Comparison of ENCODE assay signal across 1 fruit fly cellular context in genomic region chr3R:9342248-9342882, dm6.
TF ChIP-seq lines count a peak whose summit lies in the region.

No protein-coding gene starts in this region.

TF ChIP-seq in whole organism, embryonic, 481 proteins besides CTCF, POLR2A, EP300 and RAD21 (continued from another document and continues in another):
- peak; percentile 50 for TF ChIP-seq CG6765 (GFP tag; optimal IDR thresholded peaks at IDR 0.05; lab: Kevin White, UChicago)
- TF ChIP-seq CG6272 (GFP tag; IDR thresholded peaks at IDR 0.05; lab: Robert Waterston, UW): no peak
- TF ChIP-seq fru (optimal IDR thresholded peaks at IDR 0.05; lab: Kevin White, UChicago): no peak
- TF ChIP-seq jumu (GFP tag; optimal IDR thresholded peaks at IDR 0.05; lab: Kevin White, UChicago): no peak
- TF ChIP-seq knrl (GFP tag; IDR thresholded peaks at IDR 0.05; lab: Robert Waterston, UW; ENCODE audit: partially characterized antibody): no peak
- no peak for TF ChIP-seq CG15073 (GFP tag; optimal IDR thresholded peaks at IDR 0.05; lab: Kevin White, UChicago)
- no peak for TF ChIP-seq chif (GFP tag; optimal IDR thresholded peaks at IDR 0.05; lab: Kevin White, UChicago)
- no peak for TF ChIP-seq Taf1 (GFP tag; IDR thresholded peaks at IDR 0.05; lab: Robert Waterston, UW)
- peak; percentile 80 for TF ChIP-seq Fer1 (GFP tag; optimal IDR thresholded peaks at IDR 0.05; lab: Kevin White, UChicago)
- no peak for TF ChIP-seq Abd-B (GFP tag; optimal IDR thresholded peaks at IDR 0.05; lab: Kevin White, UChicago)
- TF ChIP-seq CG18599 (GFP tag; optimal IDR thresholded peaks at IDR 0.05; lab: Kevin White, UChicago): peak; percentile 84
- TF ChIP-seq CG4424 (GFP tag; optimal IDR thresholded peaks at IDR 0.05; lab: Kevin White, UChicago): peak; percentile 24
- no peak for TF ChIP-seq H2.0 (GFP tag; IDR thresholded peaks at IDR 0.05; lab: Robert Waterston, UW)
- TF ChIP-seq CG10959 (GFP tag; IDR thresholded peaks at IDR 0.05; lab: Robert Waterston, UW): no peak
- TF ChIP-seq Rx (GFP tag; IDR thresholded peaks at IDR 0.05; lab: Robert Waterston, UW): no peak
- peak; percentile 84 for TF ChIP-seq CG7987 (GFP tag; optimal IDR thresholded peaks at IDR 0.05; lab: Kevin White, UChicago)
- peak; percentile 44 for TF ChIP-seq Sox102F (GFP tag; optimal IDR thresholded peaks at IDR 0.05; lab: Kevin White, UChicago)
- TF ChIP-seq en (GFP tag; optimal IDR thresholded peaks at IDR 0.05; lab: Kevin White, UChicago): no peak
- TF ChIP-seq mld (GFP tag; IDR thresholded peaks at IDR 0.05; lab: Robert Waterston, UW; ENCODE audit: partially characterized antibody): no peak
- no peak for TF ChIP-seq aop (GFP tag; IDR thresholded peaks at IDR 0.05; lab: Robert Waterston, UW)
- peak; percentile 67 for TF ChIP-seq CG17359 (tag; optimal IDR thresholded peaks at IDR 0.05; lab: Kevin White, UChicago)
- no peak for TF ChIP-seq seq (GFP tag; IDR thresholded peaks at IDR 0.05; lab: Robert Waterston, UW)
- TF ChIP-seq CG17912 (GFP tag; optimal IDR thresholded peaks at IDR 0.05; lab: Kevin White, UChicago): peak; percentile 72
- TF ChIP-seq sug (tag; optimal IDR thresholded peaks at IDR 0.05; lab: Kevin White, UChicago): peak; percentile 23
- TF ChIP-seq E2f1 (GFP tag; IDR thresholded peaks at IDR 0.05; lab: Robert Waterston, UW): no peak
- TF ChIP-seq Mes4 (GFP tag; optimal IDR thresholded peaks at IDR 0.05; lab: Kevin White, UChicago): no peak
- peak; percentile 60 for TF ChIP-seq CG12659 (GFP tag; optimal IDR thresholded peaks at IDR 0.05; lab: Kevin White, UChicago)
- TF ChIP-seq zen2 (GFP tag; IDR thresholded peaks at IDR 0.05; lab: Robert Waterston, UW; ENCODE audit: partially characterized antibody): no peak
- TF ChIP-seq CG14050 (GFP tag; IDR thresholded peaks at IDR 0.05; lab: Robert Waterston, UW): no peak
- no peak for TF ChIP-seq sna (GFP tag; IDR thresholded peaks at IDR 0.05; lab: Robert Waterston, UW; ENCODE audit: partially characterized antibody)
- TF ChIP-seq nerfin-2 (GFP tag; IDR thresholded peaks at IDR 0.05; lab: Robert Waterston, UW; ENCODE audit: partially characterized antibody): no peak
- TF ChIP-seq sens-2 (GFP tag; IDR thresholded peaks at IDR 0.05; lab: Robert Waterston, UW): no peak
- TF ChIP-seq sqz (GFP tag; optimal IDR thresholded peaks at IDR 0.05; lab: Kevin White, UChicago): peak; percentile 68
- TF ChIP-seq mam (GFP tag; optimal IDR thresholded peaks at IDR 0.05; lab: Kevin White, UChicago): peak; percentile 8
- peak; percentile 58 for TF ChIP-seq nerfin-1 (tag; optimal IDR thresholded peaks at IDR 0.05; lab: Kevin White, UChicago)
- peak; percentile 13 for TF ChIP-seq Atf3 (GFP tag; optimal IDR thresholded peaks at IDR 0.05; lab: Kevin White, UChicago)
- peak; percentile 18 for TF ChIP-seq bigmax (GFP tag; optimal IDR thresholded peaks at IDR 0.05; lab: Kevin White, UChicago)
- TF ChIP-seq gcm (GFP tag; optimal IDR thresholded peaks at IDR 0.05; lab: Kevin White, UChicago): peak; percentile 78
- TF ChIP-seq Hr3 (GFP tag; optimal IDR thresholded peaks at IDR 0.05; lab: Kevin White, UChicago): no peak
- TF ChIP-seq gce (GFP tag; IDR thresholded peaks at IDR 0.05; lab: Robert Waterston, UW): no peak
- TF ChIP-seq CG3726 (GFP tag; IDR thresholded peaks at IDR 0.05; lab: Robert Waterston, UW): no peak
- TF ChIP-seq CG9817 (tag; optimal IDR thresholded peaks at IDR 0.05; lab: Kevin White, UChicago): no peak
- TF ChIP-seq E2f2 (GFP tag; IDR thresholded peaks at IDR 0.05; lab: Robert Waterston, UW): peak; percentile 39; the same call in 1 of the 2 replicates
- peak; percentile 68 for TF ChIP-seq caup (GFP tag; optimal IDR thresholded peaks at IDR 0.05; lab: Kevin White, UChicago; ENCODE audit: severe bottlenecking)
- TF ChIP-seq ranshi (GFP tag; IDR thresholded peaks at IDR 0.05; lab: Robert Waterston, UW): no peak
- TF ChIP-seq CG42726 (GFP tag; IDR thresholded peaks at IDR 0.05; lab: Robert Waterston, UW; ENCODE audit: partially characterized antibody): no peak
- TF ChIP-seq CG17802 (tag; optimal IDR thresholded peaks at IDR 0.05; lab: Kevin White, UChicago): no peak
- TF ChIP-seq CG14965 (GFP tag; optimal IDR thresholded peaks at IDR 0.05; lab: Kevin White, UChicago; ENCODE audit: borderline replicate concordance): no peak
- peak; percentile 11 for TF ChIP-seq Oli (tag; optimal IDR thresholded peaks at IDR 0.05; lab: Kevin White, UChicago)
- peak; percentile 19 for TF ChIP-seq CG18476 (GFP tag; optimal IDR thresholded peaks at IDR 0.05; lab: Kevin White, UChicago)
- TF ChIP-seq CG10543 (GFP tag; optimal IDR thresholded peaks at IDR 0.05; lab: Kevin White, UChicago): peak; percentile 74
- TF ChIP-seq CG12391 (tag; optimal IDR thresholded peaks at IDR 0.05; lab: Kevin White, UChicago): peak; percentile 73
- TF ChIP-seq toy (GFP tag; IDR thresholded peaks at IDR 0.05; lab: Robert Waterston, UW): no peak
- no peak for TF ChIP-seq danr (GFP tag; IDR thresholded peaks at IDR 0.05; lab: Robert Waterston, UW)
- peak; percentile 70 for TF ChIP-seq abd-A (tag; optimal IDR thresholded peaks at IDR 0.05; lab: Kevin White, UChicago)
- TF ChIP-seq luna (GFP tag; optimal IDR thresholded peaks at IDR 0.05; lab: Kevin White, UChicago): no peak
- peak; percentile 30 for TF ChIP-seq Nf-YB (GFP tag; optimal IDR thresholded peaks at IDR 0.05; lab: Kevin White, UChicago)
- TF ChIP-seq Ets65A (GFP tag; lab: Kevin White, UChicago): no peak
- TF ChIP-seq kay (GFP tag; optimal IDR thresholded peaks at IDR 0.05; lab: Kevin White, UChicago): no peak
- peak; percentile 57 for TF ChIP-seq CG4328 (GFP tag; optimal IDR thresholded peaks at IDR 0.05; lab: Kevin White, UChicago)
- peak; percentile 8 for TF ChIP-seq CG33213 (GFP tag; optimal IDR thresholded peaks at IDR 0.05; lab: Kevin White, UChicago)
- no peak; the same call in 1 of the 2 replicates for TF ChIP-seq NFAT (GFP tag; IDR thresholded peaks at IDR 0.05; lab: Robert Waterston, UW)
- peak; percentile 10 for TF ChIP-seq CG3995 (GFP tag; optimal IDR thresholded peaks at IDR 0.05; lab: Kevin White, UChicago)
- peak; percentile 50 for TF ChIP-seq CG7556 (GFP tag; optimal IDR thresholded peaks at IDR 0.05; lab: Kevin White, UChicago)
- TF ChIP-seq CrebB (tag; optimal IDR thresholded peaks at IDR 0.05; lab: Kevin White, UChicago): peak; percentile 79
- peak; percentile 19 for TF ChIP-seq Xbp1 (GFP tag; optimal IDR thresholded peaks at IDR 0.05; lab: Kevin White, UChicago)
- no peak for TF ChIP-seq Ssrp (tag; optimal IDR thresholded peaks at IDR 0.05; lab: Kevin White, UChicago)
- TF ChIP-seq Meics (GFP tag; optimal IDR thresholded peaks at IDR 0.05; lab: Kevin White, UChicago): peak; percentile 60
- no peak for TF ChIP-seq Hey (tag; optimal IDR thresholded peaks at IDR 0.05; lab: Kevin White, UChicago)
- TF ChIP-seq repo (GFP tag; optimal IDR thresholded peaks at IDR 0.05; lab: Kevin White, UChicago): no peak
- TF ChIP-seq lilli (GFP tag; optimal IDR thresholded peaks at IDR 0.05; lab: Kevin White, UChicago): peak; percentile 20
- no peak for TF ChIP-seq ham (GFP tag; IDR thresholded peaks at IDR 0.05; lab: Robert Waterston, UW)
- peak; percentile 70 for TF ChIP-seq CG3281 (GFP tag; optimal IDR thresholded peaks at IDR 0.05; lab: Kevin White, UChicago)
- no peak for TF ChIP-seq CG10147 (GFP tag; optimal IDR thresholded peaks at IDR 0.05; lab: Kevin White, UChicago)
- TF ChIP-seq gfzf (GFP tag; optimal IDR thresholded peaks at IDR 0.05; lab: Kevin White, UChicago): no peak
- no peak for TF ChIP-seq tna (GFP tag; IDR thresholded peaks at IDR 0.05; lab: Robert Waterston, UW; ENCODE audit: partially characterized antibody)
- peak; percentile 50 for TF ChIP-seq onecut (GFP tag; IDR thresholded peaks at IDR 0.05; lab: Robert Waterston, UW)
- TF ChIP-seq CG9727 (GFP tag; optimal IDR thresholded peaks at IDR 0.05; lab: Kevin White, UChicago): peak; percentile 50
- peak; percentile 38 for TF ChIP-seq tio (GFP tag; optimal IDR thresholded peaks at IDR 0.05; lab: Kevin White, UChicago)
- TF ChIP-seq Jarid2 (GFP tag; optimal IDR thresholded peaks at IDR 0.05; lab: Kevin White, UChicago): no peak
- no peak for TF ChIP-seq her (GFP tag; optimal IDR thresholded peaks at IDR 0.05; lab: Kevin White, UChicago)
- peak; percentile 6; the same call in 1 of the 2 replicates for TF ChIP-seq chm (GFP tag; IDR thresholded peaks at IDR 0.05; lab: Robert Waterston, UW)
- no peak; the same call in 2 of the 3 replicates for TF ChIP-seq B-H1 (GFP tag; IDR thresholded peaks at IDR 0.05; lab: Robert Waterston, UW)
- no peak for TF ChIP-seq CG32772 (GFP tag; IDR thresholded peaks at IDR 0.05; lab: Robert Waterston, UW)
- TF ChIP-seq Ets97D (GFP tag; optimal IDR thresholded peaks at IDR 0.05; lab: Kevin White, UChicago): peak; percentile 20
- no peak for TF ChIP-seq hbn (GFP tag; IDR thresholded peaks at IDR 0.05; lab: Robert Waterston, UW; ENCODE audit: partially characterized antibody)
- TF ChIP-seq ssp (GFP tag; IDR thresholded peaks at IDR 0.05; lab: Robert Waterston, UW): no peak
- TF ChIP-seq z (GFP tag; IDR thresholded peaks at IDR 0.05; lab: Robert Waterston, UW): no peak
- TF ChIP-seq CG17186 (GFP tag; optimal IDR thresholded peaks at IDR 0.05; lab: Kevin White, UChicago): no peak
- TF ChIP-seq CG1602 (GFP tag; optimal IDR thresholded peaks at IDR 0.05; lab: Kevin White, UChicago): no peak
- no peak for TF ChIP-seq Myb (GFP tag; optimal IDR thresholded peaks at IDR 0.05; lab: Kevin White, UChicago)
- no peak for TF ChIP-seq dati (GFP tag; IDR thresholded peaks at IDR 0.05; lab: Robert Waterston, UW)
- no peak for TF ChIP-seq cato (GFP tag; optimal IDR thresholded peaks at IDR 0.05; lab: Kevin White, UChicago; ENCODE audit: borderline replicate concordance)
- TF ChIP-seq sisA (GFP tag; IDR thresholded peaks at IDR 0.05; lab: Robert Waterston, UW): no peak
- TF ChIP-seq run (tag; optimal IDR thresholded peaks at IDR 0.05; lab: Kevin White, UChicago): peak; percentile 51
- no peak for TF ChIP-seq tll (GFP tag; optimal IDR thresholded peaks at IDR 0.05; lab: Kevin White, UChicago)
- TF ChIP-seq CG11398 (GFP tag; optimal IDR thresholded peaks at IDR 0.05; lab: Kevin White, UChicago): no peak
- no peak for TF ChIP-seq CG1024 (GFP tag; IDR thresholded peaks at IDR 0.05; lab: Robert Waterston, UW)
- TF ChIP-seq corto (GFP tag; optimal IDR thresholded peaks at IDR 0.05; lab: Kevin White, UChicago): no peak
- no peak for TF ChIP-seq CG7786 (GFP tag; optimal IDR thresholded peaks at IDR 0.05; lab: Kevin White, UChicago)
- no peak for TF ChIP-seq Nf-YA (GFP tag; IDR thresholded peaks at IDR 0.05; lab: Robert Waterston, UW)
- TF ChIP-seq Hr78 (GFP tag; optimal IDR thresholded peaks at IDR 0.05; lab: Kevin White, UChicago): no peak
- TF ChIP-seq Sox100B (GFP tag; optimal IDR thresholded peaks at IDR 0.05; lab: Kevin White, UChicago): peak; percentile 57
- TF ChIP-seq Ptx1 (GFP tag; IDR thresholded peaks at IDR 0.05; lab: Robert Waterston, UW): no peak
- no peak for TF ChIP-seq Dad (GFP tag; optimal IDR thresholded peaks at IDR 0.05; lab: Kevin White, UChicago)
- TF ChIP-seq maf-S (GFP tag; optimal IDR thresholded peaks at IDR 0.05; lab: Kevin White, UChicago): no peak
- no peak for TF ChIP-seq usp (GFP tag; optimal IDR thresholded peaks at IDR 0.05; lab: Kevin White, UChicago)
- peak; percentile 27 for TF ChIP-seq CG2202 (tag; optimal IDR thresholded peaks at IDR 0.05; lab: Kevin White, UChicago)
- TF ChIP-seq YL-1 (GFP tag; optimal IDR thresholded peaks at IDR 0.05; lab: Kevin White, UChicago): peak; percentile 7
- no peak for TF ChIP-seq cas (GFP tag; IDR thresholded peaks at IDR 0.05; lab: Robert Waterston, UW)
- no peak for TF ChIP-seq pho (GFP tag; optimal IDR thresholded peaks at IDR 0.05; lab: Kevin White, UChicago)
- TF ChIP-seq D19B (GFP tag; optimal IDR thresholded peaks at IDR 0.05; lab: Kevin White, UChicago): no peak
- peak; percentile 7; the same call in 1 of the 2 replicates for TF ChIP-seq CG10366 (GFP tag; IDR thresholded peaks at IDR 0.05; lab: Robert Waterston, UW)
- no peak for TF ChIP-seq hb (GFP tag; IDR thresholded peaks at IDR 0.05; lab: Robert Waterston, UW; ENCODE audit: partially characterized antibody)
- peak; percentile 30 for TF ChIP-seq CG3407 (GFP tag; optimal IDR thresholded peaks at IDR 0.05; lab: Kevin White, UChicago)
- peak; percentile 11 for TF ChIP-seq ftz-f1 (GFP tag; optimal IDR thresholded peaks at IDR 0.05; lab: Kevin White, UChicago)
- no peak for TF ChIP-seq sc (optimal IDR thresholded peaks at IDR 0.05; lab: Kevin White, UChicago)
- no peak for TF ChIP-seq sc (GFP tag; optimal IDR thresholded peaks at IDR 0.05; lab: Kevin White, UChicago)
- TF ChIP-seq dimm (GFP tag; IDR thresholded peaks at IDR 0.05; lab: Robert Waterston, UW): no peak
- TF ChIP-seq Hand (GFP tag; optimal IDR thresholded peaks at IDR 0.05; lab: Kevin White, UChicago): peak; percentile 10
- TF ChIP-seq vnd (GFP tag; IDR thresholded peaks at IDR 0.05; lab: Robert Waterston, UW; ENCODE audit: partially characterized antibody): no peak
- no peak for TF ChIP-seq Camta (GFP tag; optimal IDR thresholded peaks at IDR 0.05; lab: Kevin White, UChicago)
- 0 out of 3 replicates have a peak, but pooled peaks have one; percentile 19 for TF ChIP-seq CG2199 (GFP tag; IDR thresholded peaks at IDR 0.05; lab: Robert Waterston, UW)
- no peak for TF ChIP-seq crc (GFP tag; optimal IDR thresholded peaks at IDR 0.05; lab: Kevin White, UChicago)
- TF ChIP-seq Pdp1 (GFP tag; optimal IDR thresholded peaks at IDR 0.05; lab: Kevin White, UChicago): peak in 1 of 2 experiments; percentile 37
- peak; percentile 48 for TF ChIP-seq CG17568 (GFP tag; optimal IDR thresholded peaks at IDR 0.05; lab: Kevin White, UChicago)
- peak; percentile 55; the same call in 2 of the 3 replicates for TF ChIP-seq sr (GFP tag; IDR thresholded peaks at IDR 0.05; lab: Robert Waterston, UW)
- no peak for TF ChIP-seq hth (optimal IDR thresholded peaks at IDR 0.05; lab: Kevin White, UChicago)
- TF ChIP-seq CG4360 (GFP tag; IDR thresholded peaks at IDR 0.05; lab: Robert Waterston, UW): no peak
- TF ChIP-seq Spps (tag; optimal IDR thresholded peaks at IDR 0.05; lab: Kevin White, UChicago): peak; percentile 0
- TF ChIP-seq psq (GFP tag; optimal IDR thresholded peaks at IDR 0.05; lab: Kevin White, UChicago): peak; percentile 33
- peak; percentile 65 for TF ChIP-seq odd (GFP tag; optimal IDR thresholded peaks at IDR 0.05; lab: Kevin White, UChicago)
- TF ChIP-seq gro (GFP tag; optimal IDR thresholded peaks at IDR 0.05; lab: Kevin White, UChicago): no peak
- peak; percentile 69 for TF ChIP-seq CG12071 (GFP tag; optimal IDR thresholded peaks at IDR 0.05; lab: Kevin White, UChicago)
- TF ChIP-seq C15 (GFP tag; IDR thresholded peaks at IDR 0.05; lab: Robert Waterston, UW): no peak
